Fruit fly (Drosophila melanogaster) whole organism, embryonic: ENCODE data around the gene PolA1.
A peak's percentile ranks its signal among the peaks of the same experiment; 100 is the strongest.

Experiments
- Antp ChIP-seq: fragments of 200-800 bp; sonication (Bioruptor generic); optimal IDR thresholded peaks from 3 replicates; lab custom pipeline; 2016; ENCODE audit warnings: missing biosample characterization, missing genetic modification characterization
- BEAF-32 ChIP-seq: fragments of 200-800 bp; sonication (Bioruptor generic); optimal IDR thresholded peaks from 3 replicates; lab custom pipeline; 2017; ENCODE audit warnings: missing biosample characterization, missing genetic modification characterization, mild to moderate bottlenecking, moderate library complexity, missing genetic modification reagents
- CG1024 ChIP-seq: fragments of 200-800 bp; sonication (Bioruptor generic); IDR thresholded peaks from 2 replicates; pipeline ENCODE4 v1.3.6; 2022; ENCODE audit warnings: missing biosample characterization, missing genetic modification characterization
- CG10543 ChIP-seq: fragments of 200-800 bp; sonication (Bioruptor generic); optimal IDR thresholded peaks from 3 replicates; lab custom pipeline; 2017; ENCODE audit warnings: missing biosample characterization, mild to moderate bottlenecking, missing genetic modification characterization, moderate library complexity
- CG10959 ChIP-seq: fragments of 200-800 bp; sonication (Bioruptor generic); IDR thresholded peaks from 2 replicates; pipeline ENCODE4 v1.3.6; 2022; ENCODE audit warnings: missing biosample characterization, missing genetic modification characterization
- CG11093 ChIP-seq: fragments of 200-800 bp; sonication (Bioruptor generic); IDR thresholded peaks from 3 replicates; pipeline ENCODE4 v1.3.6; 2022; ENCODE audit warnings: missing biosample characterization, missing genetic modification characterization
- CG11247 ChIP-seq: fragments of 200-800 bp; sonication (Bioruptor generic); IDR thresholded peaks from 2 replicates; pipeline ENCODE4 v1.3.6; 2022; ENCODE audit warnings: missing biosample characterization, missing genetic modification characterization
- CG11696 ChIP-seq: fragments of 200-800 bp; sonication (Bioruptor generic); IDR thresholded peaks from 2 replicates; pipeline ENCODE4 v1.3.6; 2022; ENCODE audit warnings: missing biosample characterization, missing genetic modification characterization
- CG12155 ChIP-seq: fragments of 200-800 bp; sonication (Bioruptor generic); optimal IDR thresholded peaks from 3 replicates; lab custom pipeline; 2016; ENCODE audit warnings: missing biosample characterization, missing genetic modification characterization
- CG13296 ChIP-seq: fragments of 200-800 bp; sonication (Bioruptor generic); optimal IDR thresholded peaks from 3 replicates; lab custom pipeline; 2018; ENCODE audit warnings: missing biosample characterization, mild to moderate bottlenecking, missing genetic modification characterization
- CG1647 ChIP-seq: fragments of 200-800 bp; sonication (Bioruptor generic); optimal IDR thresholded peaks from 3 replicates; lab custom pipeline; 2016; ENCODE audit warnings: missing biosample characterization, missing genetic modification characterization
- CG1792 ChIP-seq: fragments of 200-800 bp; sonication (Bioruptor generic); optimal IDR thresholded peaks from 2 replicates; lab custom pipeline; 2016; ENCODE audit warnings: missing biosample characterization, missing genetic modification characterization
- CG2875 ChIP-seq: fragments of 200-800 bp; sonication (Bioruptor generic); optimal IDR thresholded peaks from 2 replicates; lab custom pipeline; 2017; ENCODE audit warnings: missing biosample characterization, mild to moderate bottlenecking, missing genetic modification characterization, missing genetic modification reagents
- CG30020 ChIP-seq: fragments of 200-800 bp; optimal IDR thresholded peaks from 2 replicates; lab custom pipeline; 2019; ENCODE audit warnings: missing biosample characterization, mild to moderate bottlenecking, missing genetic modification characterization, moderate library complexity
- CG30403 ChIP-seq: fragments of 200-800 bp; sonication (Bioruptor generic); optimal IDR thresholded peaks from 3 replicates; lab custom pipeline; 2016; ENCODE audit warnings: missing biosample characterization, missing genetic modification characterization
- CG4707 ChIP-seq: fragments of 200-800 bp; sonication (Bioruptor generic); optimal IDR thresholded peaks from 2 replicates; lab custom pipeline; 2018; ENCODE audit warnings: missing biosample characterization, mild to moderate bottlenecking, missing genetic modification characterization, moderate library complexity
- CG8388 ChIP-seq: fragments of 200-800 bp; sonication (Bioruptor generic); optimal IDR thresholded peaks from 2 replicates; lab custom pipeline; 2019; ENCODE audit warnings: missing biosample characterization, mild to moderate bottlenecking, missing genetic modification characterization, moderate library complexity
- CG8478 ChIP-seq: fragments of >200 bp; optimal IDR thresholded peaks from 2 replicates; lab custom pipeline; 2018
- CG9876 ChIP-seq: fragments of 200-800 bp; sonication (Bioruptor generic); optimal IDR thresholded peaks from 2 replicates; lab custom pipeline; 2016; ENCODE audit warnings: missing biosample characterization, missing genetic modification characterization
- CG9932 ChIP-seq: fragments of 200-800 bp; sonication (Bioruptor generic); IDR thresholded peaks from 2 replicates; pipeline ENCODE4 v1.3.6; 2022; ENCODE audit warnings: missing biosample characterization, missing genetic modification characterization
- Chrac-16 ChIP-seq: fragments of 200-800 bp; sonication (Bioruptor generic); optimal IDR thresholded peaks from 3 replicates; lab custom pipeline; 2016; ENCODE audit warnings: missing biosample characterization, missing genetic modification characterization
- D19A ChIP-seq: fragments of 200-800 bp; optimal IDR thresholded peaks from 3 replicates; lab custom pipeline; 2019; ENCODE audit warnings: missing biosample characterization, mild to moderate bottlenecking, missing genetic modification characterization, moderate library complexity
- Hand ChIP-seq: fragments of 200-800 bp; sonication (Bioruptor generic); optimal IDR thresholded peaks from 2 replicates; lab custom pipeline; 2017; ENCODE audit warnings: mild to moderate bottlenecking, missing biosample characterization, missing genetic modification reagents, missing genetic modification characterization
- Hsf ChIP-seq: fragments of 200-800 bp; sonication (Bioruptor generic); optimal IDR thresholded peaks from 3 replicates; lab custom pipeline; 2016; ENCODE audit warnings: missing biosample characterization, missing genetic modification characterization
- Nf-YB ChIP-seq: fragments of 200-800 bp; sonication (Bioruptor generic); optimal IDR thresholded peaks from 3 replicates; lab custom pipeline; 2019; ENCODE audit warnings: missing biosample characterization, mild to moderate bottlenecking, missing genetic modification characterization, moderate library complexity
- PHDP ChIP-seq: fragments of 200-800 bp; sonication (Bioruptor generic); optimal IDR thresholded peaks from 3 replicates; lab custom pipeline; 2018; ENCODE audit warnings: missing biosample characterization, mild to moderate bottlenecking, missing genetic modification characterization, moderate library complexity
- Poxn ChIP-seq: fragments of 200-800 bp; sonication (Bioruptor generic); IDR thresholded peaks from 2 replicates; pipeline ENCODE4 v1.3.6; 2022; ENCODE audit warnings: missing biosample characterization, missing genetic modification characterization
- Ptx1 ChIP-seq: fragments of 200-800 bp; sonication (Bioruptor generic); IDR thresholded peaks from 2 replicates; pipeline ENCODE4 v1.3.6; 2022; ENCODE audit warnings: missing biosample characterization, missing genetic modification characterization
- Six4 ChIP-seq: fragments of 200-800 bp; sonication (Bioruptor generic); optimal IDR thresholded peaks from 2 replicates; lab custom pipeline; 2016; ENCODE audit warnings: missing biosample characterization, missing genetic modification characterization
- cas ChIP-seq: fragments of 200-800 bp; sonication (Bioruptor generic); IDR thresholded peaks from 2 replicates; pipeline ENCODE4 v1.3.6; 2022; ENCODE audit warnings: missing biosample characterization, missing genetic modification characterization
- chif ChIP-seq, 2 experiments: fragments of 200-800 bp; sonication (Bioruptor generic); optimal IDR thresholded peaks; 3 replicates each; lab custom pipeline; 2016; ENCODE audit warnings: missing biosample characterization in 2 of 2, missing genetic modification characterization in 2 of 2
- croc ChIP-seq: fragments of 200-800 bp; sonication (Bioruptor generic); conservative IDR thresholded peaks from 3 replicates; pipeline ENCODE4 v1.3.6; 2022; ENCODE audit warnings: missing biosample characterization, missing genetic modification characterization
- dm ChIP-seq: fragments of 200-800 bp; sonication (Bioruptor generic); optimal IDR thresholded peaks from 3 replicates; lab custom pipeline; 2016; ENCODE audit warnings: missing biosample characterization, missing genetic modification characterization
- esg ChIP-seq: fragments of 200-800 bp; sonication (Bioruptor generic); conservative IDR thresholded peaks from 2 replicates; pipeline ENCODE4 v1.3.6; 2022; ENCODE audit warnings: missing biosample characterization, missing genetic modification characterization
- fd64A ChIP-seq: fragments of 200-800 bp; sonication (Bioruptor generic); optimal IDR thresholded peaks from 3 replicates; lab custom pipeline; 2018; ENCODE audit warnings: missing biosample characterization, mild to moderate bottlenecking, missing genetic modification characterization
- hbn ChIP-seq: fragments of 200-800 bp; sonication (Bioruptor generic); IDR thresholded peaks from 2 replicates; pipeline ENCODE4 v1.3.6; 2022; ENCODE audit warnings: missing biosample characterization, missing genetic modification characterization; ENCODE audit not compliant: partially characterized antibody
- hkb ChIP-seq, 2 experiments: fragments of 200-800 bp in 1 of 2; fragments of >200 bp in 1 of 2; sonication (Bioruptor generic) in 1 of 2; IDR thresholded peaks in 1 of 2; optimal IDR thresholded peaks in 1 of 2; 2 replicates each; pipeline versions ENCODE4 v1.3.6 to Lab custom; 2017 to 2022; ENCODE audit warnings: missing biosample characterization in 1 of 2, missing genetic modification characterization in 1 of 2
- jigr1 ChIP-seq: fragments of 200-800 bp; sonication (Bioruptor generic); IDR thresholded peaks from 3 replicates; pipeline ENCODE4 v1.3.6; 2022; ENCODE audit warnings: missing biosample characterization, missing genetic modification characterization
- kni ChIP-seq: fragments of 200-800 bp; sonication (Bioruptor generic); optimal IDR thresholded peaks from 3 replicates; lab custom pipeline; 2017; ENCODE audit warnings: mild to moderate bottlenecking, missing biosample characterization, missing genetic modification reagents, missing genetic modification characterization
- lbe ChIP-seq: fragments of 200-800 bp; sonication (Bioruptor generic); optimal IDR thresholded peaks from 2 replicates; lab custom pipeline; 2016; ENCODE audit warnings: missing biosample characterization, mild to moderate bottlenecking, missing genetic modification characterization
- maf-S ChIP-seq: fragments of 200-800 bp; sonication (Bioruptor generic); optimal IDR thresholded peaks from 2 replicates; lab custom pipeline; 2016; ENCODE audit warnings: missing biosample characterization, missing genetic modification characterization
- peb ChIP-seq: fragments of 200-800 bp; sonication (Bioruptor generic); IDR thresholded peaks from 2 replicates; pipeline ENCODE4 v1.3.6; 2022; ENCODE audit warnings: missing biosample characterization, missing genetic modification characterization
- prd ChIP-seq, 3 experiments: fragments of >200 bp in 2 of 3; fragments of 200-800 bp in 1 of 3; sonication (Bioruptor generic) in 1 of 3; optimal IDR thresholded peaks in 2 of 3; IDR thresholded peaks in 1 of 3; 2 replicates in 2 of 3; 3 replicates in 1 of 3; pipeline versions ENCODE4 v1.3.6 to Lab custom; 2017 to 2022; ENCODE audit warnings: missing biosample characterization in 1 of 3, missing genetic modification characterization in 1 of 3
- salm ChIP-seq: fragments of 200-800 bp; sonication (Bioruptor generic); optimal IDR thresholded peaks from 2 replicates; lab custom pipeline; 2018; ENCODE audit warnings: missing biosample characterization, mild to moderate bottlenecking, missing genetic modification characterization
- sd ChIP-seq: fragments of 200-800 bp; sonication (Bioruptor generic); optimal IDR thresholded peaks from 3 replicates; lab custom pipeline; 2018; ENCODE audit warnings: missing biosample characterization, mild to moderate bottlenecking, missing genetic modification characterization, moderate library complexity
- sima ChIP-seq: fragments of 200-800 bp; sonication (Bioruptor generic); optimal IDR thresholded peaks from 2 replicates; lab custom pipeline; 2016; ENCODE audit warnings: missing biosample characterization, missing genetic modification characterization
- slbo ChIP-seq: fragments of 200-800 bp; sonication (Bioruptor generic); IDR thresholded peaks from 2 replicates; pipeline ENCODE4 v1.3.6; 2022; ENCODE audit warnings: missing biosample characterization, missing genetic modification characterization
- so ChIP-seq: fragments of 200-800 bp; sonication (Bioruptor generic); IDR thresholded peaks from 3 replicates; pipeline ENCODE4 v1.3.6; 2022; ENCODE audit warnings: missing biosample characterization, missing genetic modification characterization
- ttk ChIP-seq: fragments of 200-800 bp; sonication (Bioruptor generic); IDR thresholded peaks from 2 replicates; pipeline ENCODE4 v2.1.2; 2022; ENCODE audit warnings: missing biosample characterization, missing genetic modification characterization
- tx ChIP-seq: fragments of 200-800 bp; sonication (Bioruptor generic); optimal IDR thresholded peaks from 2 replicates; lab custom pipeline; 2016; ENCODE audit warnings: missing biosample characterization, missing genetic modification characterization
- wek ChIP-seq: fragments of 200-800 bp; sonication (Bioruptor generic); optimal IDR thresholded peaks from 3 replicates; lab custom pipeline; 2018; ENCODE audit warnings: missing biosample characterization, mild to moderate bottlenecking, missing genetic modification characterization, moderate library complexity

The PolA1 gene

DNA sequence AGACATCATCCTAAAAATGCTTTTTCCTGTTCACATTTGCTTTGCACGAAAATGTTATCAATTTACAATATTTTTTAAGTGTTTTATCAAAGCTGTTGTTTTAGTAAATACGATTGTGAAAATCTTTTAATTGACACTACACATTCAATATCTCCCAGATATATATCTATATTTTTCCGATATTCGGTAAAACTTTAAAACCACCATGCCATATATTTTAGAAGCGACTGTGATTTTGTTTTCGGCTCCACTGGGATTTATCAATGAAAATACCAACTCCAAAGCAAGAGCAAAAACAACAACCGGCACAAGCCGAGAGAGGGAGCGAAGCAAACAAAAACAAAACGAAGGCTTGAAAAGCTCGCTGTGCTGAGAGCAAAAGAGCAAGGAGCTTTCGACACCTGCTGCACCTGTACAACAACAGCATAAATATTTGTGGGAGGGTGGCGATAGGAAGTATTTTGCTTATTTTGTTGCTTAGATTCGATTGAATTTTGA, 48.4 kb upstream of the PolA1 start (continued):
- TF ChIP-seq peb (GFP tag; lab: Robert Waterston, UW) (no peak), Hsf (GFP tag; lab: Kevin White, UChicago) (peak; percentile 23), D19A (tag; lab: Kevin White, UChicago) (peak; percentile 38), CG8388 (GFP tag; lab: Kevin White, UChicago) (peak; percentile 59), CG4707 (GFP tag; lab: Kevin White, UChicago) (no peak), CG1647 (GFP tag; lab: Kevin White, UChicago) (no peak), hbn (GFP tag; lab: Robert Waterston, UW) (no peak), CG10959 (GFP tag; lab: Robert Waterston, UW) (no peak), CG8478 (no peak), Chrac-16 (GFP tag; lab: Kevin White, UChicago) (peak; percentile 24), so (GFP tag; lab: Robert Waterston, UW) (no peak), CG2875 (GFP tag; lab: Kevin White, UChicago) (no peak), kni (GFP tag; lab: Kevin White, UChicago) (no peak), CG12155 (GFP tag; lab: Kevin White, UChicago) (no peak), CG11093 (GFP tag; lab: Robert Waterston, UW) (0 out of 3 replicates have a peak, but pooled peaks have one; percentile 7), sima (no peak), jigr1 (no peak), CG1792 (GFP tag; lab: Kevin White, UChicago) (no peak), chif (GFP tag; optimal IDR thresholded peaks at IDR 0.05; lab: Kevin White, UChicago) (no peak), salm (tag; lab: Kevin White, UChicago) (peak; percentile 31), Hand (GFP tag; lab: Kevin White, UChicago) (no peak), CG11247 (no peak), fd64A (no peak), hkb (optimal IDR thresholded peaks at IDR 0.05; lab: Kevin White, UChicago) (no peak), hkb (GFP tag; IDR thresholded peaks at IDR 0.05; lab: Robert Waterston, UW) (peak; percentile 62), maf-S (GFP tag; lab: Kevin White, UChicago) (no peak), Antp (GFP tag; lab: Kevin White, UChicago) (no peak), tx (GFP tag; lab: Kevin White, UChicago) (no peak), slbo (no peak; the same call in 1 of the 2 replicates), Six4 (no peak), Nf-YB (peak; percentile 28), Ptx1 (GFP tag; lab: Robert Waterston, UW) (peak; percentile 32; the same call in 1 of the 2 replicates), croc (no peak), CG10543 (GFP tag; lab: Kevin White, UChicago) (no peak), BEAF-32 (no peak), wek (no peak), cas (GFP tag; lab: Robert Waterston, UW) (no peak), prd (optimal IDR thresholded peaks at IDR 0.05; lab: Kevin White, UChicago) (no peak), prd (GFP tag; IDR thresholded peaks at IDR 0.05; lab: Robert Waterston, UW) (0 out of 3 replicates have a peak, but pooled peaks have one; percentile 11), PHDP (tag; lab: Kevin White, UChicago) (peak; percentile 67), sd (tag; lab: Kevin White, UChicago) (peak; percentile 85), CG1024 (GFP tag; lab: Robert Waterston, UW) (no peak), CG9932 (peak; percentile 56; the same call in 1 of the 2 replicates), Poxn (GFP tag; lab: Robert Waterston, UW) (no peak), CG13296 (GFP tag; lab: Kevin White, UChicago) (peak; percentile 53), CG9876 (GFP tag; lab: Kevin White, UChicago) (no peak), esg (GFP tag; lab: Robert Waterston, UW) (no peak), dm (no peak), CG11696 (no peak), ttk (GFP tag; lab: Robert Waterston, UW) (no peak), CG30403 (GFP tag; lab: Kevin White, UChicago) (peak; percentile 65), CG30020 (tag; lab: Kevin White, UChicago) (no peak), lbe (peak; percentile 6)
